Worm (Caenorhabditis elegans) whole organism, mixed stage, embryonic: Measurements from ENCODE around the gene pro-1.

Source experiments
- M03D4.4 ChIP-seq: sonication (generic microtip); optimal IDR thresholded peaks from 2 replicates; lab custom pipeline; 2017; ENCODE audit warnings: mild to moderate bottlenecking, missing genetic modification characterization, missing compliant biosample characterization
- bed-3 ChIP-seq: fragments of 200-800 bp; sonication (Bioruptor generic); optimal IDR thresholded peaks from 3 replicates; lab custom pipeline; 2018; ENCODE audit warnings: mild to moderate bottlenecking, missing genetic modification characterization, moderate library complexity, missing compliant biosample characterization
- blmp-1 ChIP-seq: fragments of 150-350 bp; optimal IDR thresholded peaks from 2 replicates; lab custom pipeline; 2014; ENCODE audit warnings: missing biosample characterization, missing genetic modification characterization
- ceh-39 ChIP-seq: fragments of 150-350 bp; optimal IDR thresholded peaks from 2 replicates; lab custom pipeline; 2014; ENCODE audit warnings: missing biosample characterization, missing genetic modification characterization
- ceh-43 ChIP-seq: fragments of 200-800 bp; sonication (Bioruptor generic); optimal IDR thresholded peaks from 2 replicates; lab custom pipeline; 2018; ENCODE audit warnings: mild to moderate bottlenecking, missing genetic modification characterization, moderate library complexity, missing compliant biosample characterization
- ces-1 ChIP-seq: fragments of 150-350 bp; optimal IDR thresholded peaks from 2 replicates; lab custom pipeline; 2014; ENCODE audit warnings: missing biosample characterization, missing genetic modification reagents, missing genetic modification characterization
- cnd-1 ChIP-seq: fragments of 200-800 bp; sonication (Bioruptor generic); optimal IDR thresholded peaks from 2 replicates; lab custom pipeline; 2018; ENCODE audit warnings: mild to moderate bottlenecking, missing genetic modification characterization, missing compliant biosample characterization
- drap-1 ChIP-seq: fragments of 200-800 bp; sonication (Bioruptor generic); optimal IDR thresholded peaks from 3 replicates; lab custom pipeline; 2018; ENCODE audit warnings: mild to moderate bottlenecking, missing genetic modification characterization, missing compliant biosample characterization
- elt-1 ChIP-seq: sonication (generic microtip); optimal IDR thresholded peaks from 2 replicates; lab custom pipeline; 2017; ENCODE audit warnings: missing genetic modification characterization, mild to moderate bottlenecking, missing compliant biosample characterization, antibody characterized with exemption, moderate library complexity, borderline replicate concordance; ENCODE audit not compliant: insufficient read depth
- elt-3 ChIP-seq: fragments of 150-350 bp; optimal IDR thresholded peaks from 2 replicates; lab custom pipeline; 2014; ENCODE audit warnings: missing biosample characterization, missing genetic modification characterization
- flh-1 ChIP-seq: fragments of 200-800 bp; sonication (Bioruptor generic); optimal IDR thresholded peaks from 2 replicates; lab custom pipeline; 2018; ENCODE audit warnings: mild to moderate bottlenecking, missing genetic modification characterization, moderate library complexity, missing compliant biosample characterization
- ham-2 ChIP-seq: fragments of 200-800 bp; sonication (Bioruptor generic); optimal IDR thresholded peaks from 2 replicates; lab custom pipeline; 2018; ENCODE audit warnings: mild to moderate bottlenecking, missing genetic modification characterization, missing compliant biosample characterization
- hlh-1 ChIP-seq: fragments of 150-350 bp; optimal IDR thresholded peaks from 2 replicates; lab custom pipeline; 2014; ENCODE audit warnings: missing biosample characterization, missing genetic modification reagents, missing genetic modification characterization
- lin-13 ChIP-seq: fragments of 150-350 bp; optimal IDR thresholded peaks from 2 replicates; lab custom pipeline; 2014; ENCODE audit warnings: missing biosample characterization, missing genetic modification characterization
- lin-32 ChIP-seq: fragments of 200-800 bp; sonication (Bioruptor generic); optimal IDR thresholded peaks from 2 replicates; lab custom pipeline; 2018; ENCODE audit warnings: mild to moderate bottlenecking, missing genetic modification characterization, missing compliant biosample characterization
- lsy-2 ChIP-seq: fragments of 150-350 bp; optimal IDR thresholded peaks from 2 replicates; lab custom pipeline; 2014; ENCODE audit warnings: missing biosample characterization, missing genetic modification characterization
- mab-5 ChIP-seq: fragments of 150-350 bp; optimal IDR thresholded peaks from 2 replicates; lab custom pipeline; 2014; ENCODE audit warnings: missing biosample characterization, missing genetic modification characterization
- mls-2 ChIP-seq: sonication (generic microtip); optimal IDR thresholded peaks from 2 replicates; lab custom pipeline; 2016; ENCODE audit warnings: mild to moderate bottlenecking, missing genetic modification characterization, moderate library complexity, missing compliant biosample characterization
- nhr-12 ChIP-seq: fragments of 150-350 bp; optimal IDR thresholded peaks from 2 replicates; lab custom pipeline; 2014; ENCODE audit warnings: missing biosample characterization, missing genetic modification characterization
- nhr-2 ChIP-seq: fragments of 150-350 bp; optimal IDR thresholded peaks from 2 replicates; lab custom pipeline; 2014; ENCODE audit warnings: missing biosample characterization, missing genetic modification characterization
- nhr-237 ChIP-seq: fragments of 150-350 bp; optimal IDR thresholded peaks from 2 replicates; lab custom pipeline; 2014; ENCODE audit warnings: missing biosample characterization, missing genetic modification characterization
- nhr-28 ChIP-seq: fragments of 150-350 bp; optimal IDR thresholded peaks from 2 replicates; lab custom pipeline; 2014; ENCODE audit warnings: missing biosample characterization, missing genetic modification characterization
- nhr-76 ChIP-seq: sonication (generic microtip); optimal IDR thresholded peaks from 2 replicates; lab custom pipeline; 2017; ENCODE audit warnings: missing biosample characterization, missing genetic modification characterization
- pha-4 ChIP-seq: fragments of 150-350 bp; optimal IDR thresholded peaks from 2 replicates; lab custom pipeline; 2018; ENCODE audit warnings: missing biosample characterization, missing genetic modification reagents, missing genetic modification characterization
- sem-2 ChIP-seq: fragments of 200-800 bp; sonication (Bioruptor generic); optimal IDR thresholded peaks from 2 replicates; lab custom pipeline; 2018; ENCODE audit warnings: mild to moderate bottlenecking, missing genetic modification characterization, missing compliant biosample characterization
- snpc-4 ChIP-seq: fragments of 150-350 bp; optimal IDR thresholded peaks from 2 replicates; lab custom pipeline; 2014; ENCODE audit warnings: missing biosample characterization, missing genetic modification characterization
- tbx-8 ChIP-seq: fragments of 200-800 bp; sonication (Bioruptor generic); optimal IDR thresholded peaks from 2 replicates; lab custom pipeline; 2018; ENCODE audit warnings: mild to moderate bottlenecking, missing genetic modification characterization, moderate library complexity, missing compliant biosample characterization
- unc-120 ChIP-seq: sonication (generic microtip); optimal IDR thresholded peaks from 2 replicates; lab custom pipeline; 2017; ENCODE audit warnings: missing genetic modification characterization, missing compliant biosample characterization; ENCODE audit not compliant: poor library complexity, severe bottlenecking
- unc-62 ChIP-seq: fragments of 150-350 bp; optimal IDR thresholded peaks from 2 replicates; lab custom pipeline; 2014; ENCODE audit warnings: missing biosample characterization, missing genetic modification reagents, missing genetic modification characterization
- zip-8 ChIP-seq: fragments of 150-350 bp; optimal IDR thresholded peaks from 2 replicates; lab custom pipeline; 2014; ENCODE audit warnings: missing biosample characterization, missing genetic modification characterization
- ztf-11 ChIP-seq: fragments of 150-350 bp; optimal IDR thresholded peaks from 2 replicates; lab custom pipeline; 2014; ENCODE audit warnings: missing biosample characterization, missing genetic modification characterization

Gene pro-1

ce11 chrII:10515422-10515821 is 26.4 kb downstream of the pro-1 start:
- TF ChIP-seq flh-1 (no peak), bed-3 (GFP tag; lab: Kevin White, UChicago) (no peak), sem-2 (no peak), lin-32 (GFP tag; lab: Kevin White, UChicago) (no peak), nhr-2 (tag; lab: Kevin White, UChicago) (no peak), drap-1 (no peak)
- TF ChIP-seq, all 35 proteins: peak for 0

ce11 chrII:10513377-10513776 is 28.4 kb downstream of the pro-1 start:
- TF ChIP-seq lsy-2 (tag; lab: Kevin White, UChicago) (no peak), ces-1 (GFP tag; lab: Kevin White, UChicago) (no peak), nhr-237 (no peak), zip-8 (no peak), cnd-1 (tag; lab: Kevin White, UChicago) (no peak), elt-1 (tag; lab: Kevin White, UChicago) (no peak), elt-3 (tag; lab: Kevin White, UChicago) (no peak), ceh-43 (GFP tag; lab: Kevin White, UChicago) (no peak)

ce11 chrII:10510242-10510641 is 31.6 kb downstream of the pro-1 start, which contains the start of gene F59B10.3:
F59B10.3 (plus strand) TSS chrII:10510542.
- TF ChIP-seq pha-4 (tag; lab: Kevin White, UChicago) (peak; percentile 63), sem-2 (no peak)
- TF ChIP-seq, all 35 proteins: peak for 1

- TF ChIP-seq ztf-11 (no peak), nhr-76 (tag; lab: Kevin White, UChicago) (no peak), ham-2 (GFP tag; lab: Kevin White, UChicago) (no peak), drap-1 (no peak), blmp-1 (tag; lab: Kevin White, UChicago) (no peak), snpc-4 (no peak), nhr-237 (no peak), tbx-8 (no peak), ceh-39 (tag; lab: Kevin White, UChicago) (no peak), sem-2 (no peak), ces-1 (GFP tag; lab: Kevin White, UChicago) (no peak), lin-13 (no peak), mab-5 (no peak)
- TF ChIP-seq, all 35 proteins: peak for 0
Observed at ce11 chrII:10509746-10510145, 32.0 kb downstream of the pro-1 start, which contains the start of gene F59B10.2. F59B10.2 (minus strand) TSS chrII:10509846.

ce11 chrII:10507906-10508305 is 33.9 kb downstream of the pro-1 start:
- TF ChIP-seq mab-5: no peak
- TF ChIP-seq ceh-39 (tag; lab: Kevin White, UChicago): no peak
- TF ChIP-seq unc-62 (GFP tag; lab: Kevin White, UChicago): no peak
- no peak for TF ChIP-seq ztf-11
- TF ChIP-seq lsy-2 (tag; lab: Kevin White, UChicago): no peak
- TF ChIP-seq elt-1 (tag; lab: Kevin White, UChicago): no peak
- TF ChIP-seq snpc-4: no peak
- no peak for TF ChIP-seq hlh-1 (tag; lab: Kevin White, UChicago)
- TF ChIP-seq nhr-237: no peak
- no peak for TF ChIP-seq M03D4.4
- TF ChIP-seq zip-8: no peak
- no peak for TF ChIP-seq blmp-1 (tag; lab: Kevin White, UChicago)
- no peak for TF ChIP-seq drap-1
- no peak for TF ChIP-seq lin-32 (GFP tag; lab: Kevin White, UChicago)
- TF ChIP-seq nhr-28 (tag; lab: Kevin White, UChicago): no peak
- no peak for TF ChIP-seq nhr-12
- TF ChIP-seq ceh-43 (GFP tag; lab: Kevin White, UChicago): no peak
- no peak for TF ChIP-seq ham-2 (GFP tag; lab: Kevin White, UChicago)
- TF ChIP-seq bed-3 (GFP tag; lab: Kevin White, UChicago): no peak
- TF ChIP-seq ces-1 (GFP tag; lab: Kevin White, UChicago): no peak

ce11 chrII:10505949-10506348 is 35.8 kb downstream of the pro-1 start:
- TF ChIP-seq flh-1 (no peak), nhr-28 (tag; lab: Kevin White, UChicago) (no peak), elt-1 (tag; lab: Kevin White, UChicago) (no peak), nhr-237 (no peak), mab-5 (no peak), mls-2 (tag; lab: Kevin White, UChicago) (no peak), unc-120 (tag; lab: Kevin White, UChicago) (no peak)
